Worm (Caenorhabditis elegans): ENCODE data around the gene txbp-3.
"Not testable (repeated sequence)": the region's sequence is repeated elsewhere in the genome, so short reads cannot be mapped to it uniquely, and the experiment has no call there.

The txbp-3 gene

ce11 chrIII:5068675-5069233 lies 21.5 kb upstream of the txbp-3 start, which contains the start of the genes C45G9.11 and C45G9.2 (continued):
- peak; percentile 39 for TF ChIP-seq lsl-1 (GFP tag; optimal IDR thresholded peaks at IDR 0.05)
- TF ChIP-seq unc-130 (GFP tag; optimal IDR thresholded peaks at IDR 0.05): peak; percentile 73
- peak; percentile 83 for TF ChIP-seq lin-54 (GFP tag; optimal IDR thresholded peaks at IDR 0.05)
- TF ChIP-seq ZK185.1 (tag; optimal IDR thresholded peaks at IDR 0.05; ENCODE audit: poor library complexity, severe bottlenecking): peak; percentile 85
- peak; percentile 81; the same call in 1 of the 2 replicates for TF ChIP-seq ztf-28 (GFP tag; IDR thresholded peaks at IDR 0.05)
- no peak for TF ChIP-seq K11D2.4 (GFP tag; IDR thresholded peaks at IDR 0.05)

- TF ChIP-seq tlf-1 (GFP tag; optimal IDR thresholded peaks at IDR 0.05); nfya-2 (GFP tag; IDR thresholded peaks at IDR 0.05); ztf-3 (GFP tag; optimal IDR thresholded peaks at IDR 0.05): not testable (repeated sequence)
These were observed 15.1 kb upstream of the txbp-3 start, which contains the start of gene C45G9.4 for ce11 chrIII:5062406-5062805. Gene C45G9.4, plus strand, starts transcription at chrIII:5062706.

- no peak for TF ChIP-seq B0336.3 (GFP tag; IDR thresholded peaks at IDR 0.05)
These were observed 14.5 kb upstream of the txbp-3 start, which contains the start of gene C45G9.10 for ce11 chrIII:5061798-5062197. Gene C45G9.10, minus strand, starts transcription at chrIII:5061898.

- TF ChIP-seq Y53F4B.3 (GFP tag; IDR thresholded peaks at IDR 0.05); rpc-1 (optimal IDR thresholded peaks at IDR 0.05); rpc-1 (tag; optimal IDR thresholded peaks at IDR 0.05); F33H1.4 (GFP tag; IDR thresholded peaks at IDR 0.05): not testable (repeated sequence)
These were observed 8.4 kb upstream of the txbp-3 start, which contains the start of gene C45G9.9 for ce11 chrIII:5055709-5056108. Gene C45G9.9, minus strand, starts transcription at chrIII:5055809.

- TF ChIP-seq nhr-27 (tag; optimal IDR thresholded peaks at IDR 0.05): no peak
- no peak for TF ChIP-seq lir-1 (GFP tag; conservative IDR thresholded peaks at IDR 0.05)
- TF ChIP-seq B0035.1 (tag; optimal IDR thresholded peaks at IDR 0.05): no peak
- no peak for TF ChIP-seq B0019.2 (GFP tag; conservative IDR thresholded peaks at IDR 0.05)
- no peak for TF ChIP-seq ztf-25 (GFP tag; IDR thresholded peaks at IDR 0.05)
- TF ChIP-seq mel-28 (tag; optimal IDR thresholded peaks at IDR 0.05; ENCODE audit: borderline replicate concordance): no peak
- no peak for TF ChIP-seq egl-18 (GFP tag; IDR thresholded peaks at IDR 0.05)
- no peak for TF ChIP-seq B0336.3 (GFP tag; IDR thresholded peaks at IDR 0.05)
- no peak for TF ChIP-seq chd-7 (tag; optimal IDR thresholded peaks at IDR 0.05)
- no peak for TF ChIP-seq mxl-1 (tag; optimal IDR thresholded peaks at IDR 0.05)
- TF ChIP-seq ceh-91 (GFP tag; IDR thresholded peaks at IDR 0.05): no peak
- TF ChIP-seq let-526 (GFP tag; IDR thresholded peaks at IDR 0.05): no peak
These were observed 6.3 kb upstream of the txbp-3 start, which contains the start of gene C45G9.8 for ce11 chrIII:5053541-5053940. Gene C45G9.8, minus strand, starts transcription at chrIII:5053641.

- TF ChIP-seq akir-1 (GFP tag; optimal IDR thresholded peaks at IDR 0.05): no peak
These were observed 4.7 kb upstream of the txbp-3 start, which contains the start of gene C45G9.15 for ce11 chrIII:5051949-5052348. Gene C45G9.15, minus strand, starts transcription at chrIII:5052049.

- TF ChIP-seq B0019.2 (GFP tag; conservative IDR thresholded peaks at IDR 0.05) (no peak), hrde-1 (tag; optimal IDR thresholded peaks at IDR 0.05; ENCODE audit: borderline replicate concordance) (no peak), F33H1.4 (GFP tag; IDR thresholded peaks at IDR 0.05) (peak; percentile 86), snpc-1.3 (tag; optimal IDR thresholded peaks at IDR 0.05; ENCODE audit: insufficient read depth) (no peak), fkh-3 (tag; optimal IDR thresholded peaks at IDR 0.05) (no peak), lin-54 (GFP tag; optimal IDR thresholded peaks at IDR 0.05) (peak; percentile 82), lsl-1 (GFP tag; optimal IDR thresholded peaks at IDR 0.05) (peak; percentile 91), xnd-1 (tag; optimal IDR thresholded peaks at IDR 0.05) (peak; percentile 85), efl-1 (GFP tag; optimal IDR thresholded peaks at IDR 0.05) (peak; percentile 8), C06A6.2 (GFP tag; conservative IDR thresholded peaks at IDR 0.05) (no peak), nhr-27 (tag; optimal IDR thresholded peaks at IDR 0.05) (no peak), him-1 (tag; optimal IDR thresholded peaks at IDR 0.05) (peak; percentile 18), madf-6 (GFP tag; IDR thresholded peaks at IDR 0.05) (peak; percentile 90), die-1 (tag; optimal IDR thresholded peaks at IDR 0.05) (no peak)
These were observed 481 bp upstream of the txbp-3 start, which contains the start of gene C45G9.5 for ce11 chrIII:5047740-5048139. Gene C45G9.5, plus strand, starts transcription at chrIII:5048117.

Measured in whole organism, young adult.